Worm (Caenorhabditis elegans): ENCODE measurements around the gene swt-2.

The swt-2 gene

ce11 chrV:7529840-7530239 is at the start of gene swt-2:
swt-2 (plus strand) TSS chrV:7530140.
- TF ChIP-seq F10B5.3 (tag; optimal IDR thresholded peaks at IDR 0.05) (no peak), ceh-44 (GFP tag; IDR thresholded peaks at IDR 0.05) (no peak), Y48G9A.11 (GFP tag; IDR thresholded peaks at IDR 0.05) (no peak), egl-43 (GFP tag; IDR thresholded peaks at IDR 0.05) (no peak), unc-130 (GFP tag; optimal IDR thresholded peaks at IDR 0.05) (no peak), attf-4 (tag; optimal IDR thresholded peaks at IDR 0.05) (no peak), cey-2 (tag; optimal IDR thresholded peaks at IDR 0.05; ENCODE audit: borderline replicate concordance, insufficient read depth) (no peak), spr-1 (tag; optimal IDR thresholded peaks at IDR 0.05) (no peak), D1046.2 (GFP tag; IDR thresholded peaks at IDR 0.05) (no peak), dve-1 (tag; optimal IDR thresholded peaks at IDR 0.05; ENCODE audit: insufficient read depth) (no peak), nhr-41 (GFP tag; IDR thresholded peaks at IDR 0.05) (no peak)

- TF ChIP-seq hlh-11 (tag; optimal IDR thresholded peaks at IDR 0.05), result no peak
- no peak for TF ChIP-seq hlh-30 (tag; optimal IDR thresholded peaks at IDR 0.05; ENCODE audit: insufficient read depth)
- TF ChIP-seq nhr-10 (tag; optimal IDR thresholded peaks at IDR 0.05), result no peak
- TF ChIP-seq nhr-28 (tag; optimal IDR thresholded peaks at IDR 0.05), result no peak
- no peak for TF ChIP-seq php-3 (GFP tag; IDR thresholded peaks at IDR 0.05)
- TF ChIP-seq zip-11 (GFP tag; IDR thresholded peaks at IDR 0.05), result no peak
- no peak for TF ChIP-seq ceh-28 (tag; optimal IDR thresholded peaks at IDR 0.05)
- TF ChIP-seq egl-27 (tag; optimal IDR thresholded peaks at IDR 0.05), result no peak
- no peak for TF ChIP-seq T26A8.4 (GFP tag; IDR thresholded peaks at IDR 0.05)
Measured at ce11 chrV:7480949-7481348, 49.0 kb upstream of the swt-2 start, which contains the start of gene C18B10.6. C18B10.6 (minus strand) TSS chrV:7481049.

- TF ChIP-seq snpc-1.2 (GFP tag; IDR thresholded peaks at IDR 0.05), result no peak
- TF ChIP-seq ceh-44 (GFP tag; IDR thresholded peaks at IDR 0.05), result no peak
- no peak for TF ChIP-seq daf-8 (GFP tag; IDR thresholded peaks at IDR 0.05)
- TF ChIP-seq ceh-82 (tag; optimal IDR thresholded peaks at IDR 0.05), result no peak
- TF ChIP-seq nhr-77 (tag; optimal IDR thresholded peaks at IDR 0.05), result no peak
- TF ChIP-seq gei-8 (GFP tag; optimal IDR thresholded peaks at IDR 0.05), result no peak
- TF ChIP-seq arid-1 (GFP tag; conservative IDR thresholded peaks at IDR 0.05), result no peak
- TF ChIP-seq D1046.2 (GFP tag; IDR thresholded peaks at IDR 0.05), result no peak
- no peak for TF ChIP-seq nhr-42 (GFP tag; IDR thresholded peaks at IDR 0.05)
- TF ChIP-seq spr-3 (GFP tag; optimal IDR thresholded peaks at IDR 0.05), result no peak
- no peak for TF ChIP-seq madf-9 (GFP tag; conservative IDR thresholded peaks at IDR 0.05)
- TF ChIP-seq dpl-1 (GFP tag; optimal IDR thresholded peaks at IDR 0.05), result no peak
- TF ChIP-seq F10B5.3 (tag; optimal IDR thresholded peaks at IDR 0.05), result no peak
- no peak for TF ChIP-seq ceh-32 (tag; optimal IDR thresholded peaks at IDR 0.05; ENCODE audit: poor library complexity)
Measured at ce11 chrV:7485000-7485399, 44.9 kb upstream of the swt-2 start, which contains the start of gene srbc-8. srbc-8 (minus strand) TSS chrV:7485100.

ce11 chrV:7487518-7487917 is 42.4 kb upstream of the swt-2 start, which contains the start of gene srbc-7:
srbc-7 (minus strand) TSS chrV:7487618.
- TF ChIP-seq ztf-11 (tag; optimal IDR thresholded peaks at IDR 0.05) (no peak), zfp-3 (GFP tag; conservative IDR thresholded peaks at IDR 0.05) (no peak), unc-130 (GFP tag; optimal IDR thresholded peaks at IDR 0.05) (no peak), R02D3.7 (tag; optimal IDR thresholded peaks at IDR 0.05) (no peak), mep-1 (tag; optimal IDR thresholded peaks at IDR 0.05) (no peak), vab-7 (GFP tag; IDR thresholded peaks at IDR 0.05) (no peak)
